Worm (Caenorhabditis elegans) whole organism, L4/young adult: ENCODE results near the gene K07E3.4.

Source experiments
- dao-5 ChIP-seq: sonication (generic microtip); optimal IDR thresholded peaks from 2 replicates; lab custom pipeline; 2016; ENCODE audit warnings: missing genotype, missing genetic modification characterization, moderate library complexity, missing compliant biosample characterization
- him-1 ChIP-seq: sonication (generic microtip); optimal IDR thresholded peaks from 2 replicates; lab custom pipeline; 2016; ENCODE audit warnings: missing genotype, missing genetic modification reagents, missing genetic modification characterization, missing compliant biosample characterization

ce11 chrX:8110193-8110592, 26.4 kb upstream of the K07E3.4 start, which contains the start of gene K07E3.1:
- TF ChIP-seq dao-5 (tag; lab: Kevin White, UChicago) = no peak
- no peak for TF ChIP-seq him-1 (tag; lab: Kevin White, UChicago)
